Fruit fly (Drosophila melanogaster) whole organism, adult: ENCODE data around the gene Fic.
A peak's percentile ranks its signal among the peaks of the same experiment; 100 is the strongest.

Source experiments
- CG11617 ChIP-seq: fragments of 200-800 bp; sonication (Bioruptor generic); optimal IDR thresholded peaks from 2 replicates; lab custom pipeline; 2017; ENCODE audit warnings: mild to moderate bottlenecking, missing biosample characterization, missing genetic modification reagents, missing genetic modification characterization
- CG12768 ChIP-seq: fragments of 200-800 bp; sonication (Bioruptor generic); optimal IDR thresholded peaks from 2 replicates; lab custom pipeline; 2017; ENCODE audit warnings: missing biosample characterization, missing genetic modification characterization, mild to moderate bottlenecking, moderate library complexity, missing genetic modification reagents
- CG14711 ChIP-seq: fragments of 200-800 bp; sonication (Bioruptor generic); optimal IDR thresholded peaks from 2 replicates; lab custom pipeline; 2018; ENCODE audit warnings: missing biosample characterization, mild to moderate bottlenecking, missing genetic modification characterization, moderate library complexity
- CG1620 ChIP-seq: fragments of 200-800 bp; sonication (Bioruptor generic); optimal IDR thresholded peaks from 2 replicates; lab custom pipeline; 2016; ENCODE audit warnings: missing biosample characterization, missing genetic modification characterization
- CG33017 ChIP-seq: fragments of 200-800 bp; sonication (Bioruptor generic); optimal IDR thresholded peaks from 2 replicates; lab custom pipeline; 2018; ENCODE audit warnings: missing biosample characterization, mild to moderate bottlenecking, missing genetic modification characterization, moderate library complexity
- CG5204 ChIP-seq: fragments of 200-800 bp; sonication (Bioruptor generic); optimal IDR thresholded peaks from 2 replicates; lab custom pipeline; 2016; ENCODE audit warnings: missing biosample characterization, missing genetic modification characterization
- CG7045 ChIP-seq: fragments of 200-800 bp; sonication (Bioruptor generic); optimal IDR thresholded peaks from 2 replicates; lab custom pipeline; 2017; ENCODE audit warnings: missing biosample characterization, mild to moderate bottlenecking, missing genetic modification characterization
- CG7101 ChIP-seq: fragments of 200-800 bp; sonication (Bioruptor generic); optimal IDR thresholded peaks from 2 replicates; lab custom pipeline; 2018; ENCODE audit warnings: missing biosample characterization, mild to moderate bottlenecking, missing genetic modification characterization, moderate library complexity
- Clk ChIP-seq: fragments of 200-800 bp; sonication (Bioruptor generic); optimal IDR thresholded peaks from 2 replicates; lab custom pipeline; 2017; ENCODE audit warnings: missing biosample characterization, missing genetic modification characterization
- Crg-1 ChIP-seq: fragments of 200-800 bp; sonication (Bioruptor generic); optimal IDR thresholded peaks from 2 replicates; lab custom pipeline; 2016; ENCODE audit warnings: missing biosample characterization, missing genetic modification characterization
- Hr96 ChIP-seq: fragments of 200-800 bp; sonication (Bioruptor generic); optimal IDR thresholded peaks from 2 replicates; lab custom pipeline; 2016; ENCODE audit warnings: missing biosample characterization, missing genetic modification characterization
- Mnt ChIP-seq: fragments of 200-800 bp; sonication (Bioruptor generic); optimal IDR thresholded peaks from 2 replicates; lab custom pipeline; 2016; ENCODE audit warnings: missing biosample characterization, mild to moderate bottlenecking, missing genetic modification characterization
- bab1 ChIP-seq: fragments of 200-800 bp; sonication (Bioruptor generic); optimal IDR thresholded peaks from 3 replicates; lab custom pipeline; 2019; ENCODE audit warnings: missing biosample characterization, mild to moderate bottlenecking, missing genetic modification characterization, moderate library complexity
- cic ChIP-seq: fragments of 200-800 bp; sonication (Bioruptor generic); optimal IDR thresholded peaks from 2 replicates; lab custom pipeline; 2017; ENCODE audit warnings: missing biosample characterization, mild to moderate bottlenecking, missing genetic modification characterization, moderate library complexity
- cnc ChIP-seq, 2 experiments: fragments of >200 bp; optimal IDR thresholded peaks; 2 replicates each; lab custom pipeline; 2017
- kay ChIP-seq: fragments of 200-800 bp; sonication (Bioruptor generic); peaks from one replicate; lab custom pipeline; 2016; ENCODE audit warnings: missing biosample characterization, missing genetic modification characterization, borderline replicate concordance
- ovo ChIP-seq: fragments of 200-800 bp; sonication (Bioruptor generic); optimal IDR thresholded peaks from 2 replicates; lab custom pipeline; 2016; ENCODE audit warnings: missing biosample characterization, missing genetic modification characterization
- pad ChIP-seq: fragments of 200-800 bp; sonication (Bioruptor generic); optimal IDR thresholded peaks from 3 replicates; lab custom pipeline; 2017; ENCODE audit warnings: missing biosample characterization, missing genetic modification characterization, mild to moderate bottlenecking, moderate library complexity, missing genetic modification reagents
- tj ChIP-seq: fragments of 200-800 bp; sonication (Bioruptor generic); optimal IDR thresholded peaks from 3 replicates; lab custom pipeline; 2017; ENCODE audit warnings: missing biosample characterization, mild to moderate bottlenecking, missing genetic modification characterization, moderate library complexity
- toe ChIP-seq: fragments of 200-800 bp; sonication (Bioruptor generic); optimal IDR thresholded peaks from 2 replicates; lab custom pipeline; 2016; ENCODE audit warnings: missing biosample characterization, missing genetic modification characterization

Gene Fic

DNA sequence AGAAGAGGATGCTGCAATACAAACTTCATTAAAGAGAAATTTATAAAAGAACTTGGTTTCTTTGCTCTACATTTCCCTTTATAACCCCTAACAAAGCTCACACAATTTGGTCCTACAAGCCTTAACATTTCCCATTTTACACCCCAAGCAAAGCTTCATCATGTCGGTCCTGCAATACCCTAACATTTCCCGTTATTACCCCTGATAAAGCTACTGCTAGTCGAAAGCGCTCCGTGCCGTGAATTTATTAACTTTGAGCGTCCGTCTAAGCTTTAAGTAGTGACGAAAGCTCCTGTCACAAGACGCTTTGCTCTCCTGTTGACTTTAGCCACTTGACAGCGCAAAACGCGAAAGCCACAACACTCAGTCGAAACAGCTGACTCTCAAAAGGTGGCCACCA, 12.2 kb upstream of the Fic start, which contains the start of gene CG13982:
Gene CG13982, plus strand, starts transcription at position 363 of the 400 bp plus-strand sequence.
- TF ChIP-seq pad (peak; percentile 93), tj (GFP tag; lab: Kevin White, UChicago) (no peak), CG11617 (GFP tag; lab: Kevin White, UChicago) (no peak)

DNA sequence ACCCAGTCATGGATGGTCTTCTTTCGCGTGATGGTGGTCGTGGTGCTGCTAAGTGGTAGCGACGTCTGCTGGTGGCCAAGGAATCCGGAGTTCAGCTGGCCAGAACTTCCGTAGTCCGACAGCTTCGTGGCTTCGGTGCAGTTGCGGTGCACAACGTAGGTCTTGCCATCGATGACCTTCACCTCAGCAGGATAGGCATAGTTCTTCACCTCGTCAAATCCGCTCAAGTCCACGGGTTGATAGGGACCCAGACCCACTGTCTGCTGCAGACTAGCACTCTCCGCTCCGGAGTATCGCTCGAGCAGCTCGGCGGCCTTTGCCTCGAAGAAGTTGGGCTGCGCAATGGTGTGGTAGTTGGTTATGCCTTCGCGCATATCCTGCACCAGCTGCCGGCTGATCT, 2.6 kb upstream of the Fic start:
- TF ChIP-seq cic (no peak), CG5204 (no peak), CG14711 (no peak), Crg-1 (GFP tag; lab: Kevin White, UChicago) (no peak), CG33017 (tag; lab: Kevin White, UChicago) (no peak), CG11617 (GFP tag; lab: Kevin White, UChicago) (no peak), cnc (optimal IDR thresholded peaks at IDR 0.05; lab: Kevin White, UChicago) (no peak), Clk (GFP tag; lab: Kevin White, UChicago) (no peak), CG7101 (tag; lab: Kevin White, UChicago) (no peak), Mnt (GFP tag; lab: Kevin White, UChicago) (no peak), kay (GFP tag; lab: Kevin White, UChicago) (no peak), ovo (no peak), CG7045 (GFP tag; lab: Kevin White, UChicago) (no peak), pad (no peak), toe (no peak), CG1620 (GFP tag; lab: Kevin White, UChicago) (no peak), CG12768 (GFP tag; lab: Kevin White, UChicago) (no peak), bab1 (GFP tag; lab: Kevin White, UChicago) (no peak), tj (GFP tag; lab: Kevin White, UChicago) (no peak)

DNA sequence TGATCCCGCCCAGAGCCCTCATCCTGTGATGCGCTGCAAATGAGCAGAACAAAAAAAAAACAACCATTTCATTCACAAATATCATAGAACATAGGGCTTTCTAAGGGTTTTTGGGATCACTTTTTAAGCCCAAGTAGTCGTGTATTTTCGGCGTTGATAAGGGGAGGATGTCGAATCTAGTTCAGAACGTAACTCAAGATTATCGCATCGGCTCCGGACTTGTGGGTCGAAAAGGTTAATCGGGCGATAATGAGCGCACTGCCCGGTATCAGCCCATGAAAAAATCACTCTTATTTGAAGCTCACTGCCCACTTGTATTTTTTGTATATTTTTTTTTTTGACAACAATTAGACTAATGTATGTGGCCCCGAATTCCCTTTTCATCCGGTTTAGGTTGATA, 1.6 kb upstream of the Fic start:
- TF ChIP-seq Clk (GFP tag; lab: Kevin White, UChicago) (no peak), kay (GFP tag; lab: Kevin White, UChicago) (no peak), CG14711 (no peak), cic (no peak), Mnt (GFP tag; lab: Kevin White, UChicago) (no peak), CG7101 (tag; lab: Kevin White, UChicago) (no peak), CG33017 (tag; lab: Kevin White, UChicago) (no peak), CG12768 (GFP tag; lab: Kevin White, UChicago) (no peak), tj (GFP tag; lab: Kevin White, UChicago) (no peak), toe (no peak), bab1 (GFP tag; lab: Kevin White, UChicago) (no peak), ovo (no peak), CG11617 (GFP tag; lab: Kevin White, UChicago) (no peak), pad (no peak), Crg-1 (GFP tag; lab: Kevin White, UChicago) (no peak), CG7045 (GFP tag; lab: Kevin White, UChicago) (no peak), CG1620 (GFP tag; lab: Kevin White, UChicago) (no peak), Hr96 (GFP tag; lab: Kevin White, UChicago) (no peak), CG5204 (no peak), cnc (optimal IDR thresholded peaks at IDR 0.05; lab: Kevin White, UChicago) (no peak)

DNA sequence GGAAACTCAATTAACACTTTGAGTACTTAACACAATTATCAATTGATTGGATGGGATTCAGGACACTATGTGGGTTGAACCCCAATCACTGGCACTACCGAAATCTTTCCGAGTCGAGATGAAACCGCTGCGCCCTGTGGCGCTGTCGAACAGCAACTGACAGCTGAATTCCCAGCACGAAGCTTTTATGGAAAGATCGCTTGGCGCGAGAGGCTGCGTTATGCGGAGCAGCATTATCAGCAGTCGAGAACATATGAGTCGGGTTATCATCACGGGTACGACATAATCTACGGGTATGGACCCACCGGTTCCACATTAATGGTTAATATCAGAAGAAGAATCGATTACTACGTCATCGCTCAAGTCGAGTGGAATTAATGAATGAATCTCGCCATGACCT, 988 bp upstream of the Fic start, which contains the start of gene Tig:
Gene Tig, minus strand, starts transcription at position 163 of the 400 bp plus-strand sequence.
- TF ChIP-seq tj (GFP tag; lab: Kevin White, UChicago) (no peak), CG1620 (GFP tag; lab: Kevin White, UChicago) (no peak), bab1 (GFP tag; lab: Kevin White, UChicago) (no peak), Mnt (GFP tag; lab: Kevin White, UChicago) (no peak), cic (no peak)

DNA sequence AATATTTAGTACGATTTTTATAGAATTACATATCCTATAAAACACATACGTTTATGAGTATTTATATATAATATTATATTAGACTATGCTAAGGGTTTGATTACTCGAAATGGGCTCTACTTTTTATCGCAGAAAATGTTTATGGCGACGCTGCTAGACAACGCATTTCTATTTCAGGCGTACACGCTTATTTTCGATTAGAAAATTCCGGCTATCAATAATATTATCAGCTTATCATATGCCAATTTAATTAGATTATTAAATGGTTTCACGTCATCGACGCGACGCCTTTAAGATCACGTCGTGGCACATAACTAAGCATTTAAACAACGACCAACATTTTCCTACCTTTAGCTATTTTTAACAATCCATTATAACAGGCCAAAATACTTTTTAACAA, 2.2 kb downstream of the Fic start:
- no peak for TF ChIP-seq toe
- no peak for TF ChIP-seq Crg-1 (GFP tag; lab: Kevin White, UChicago)
- TF ChIP-seq cnc (optimal IDR thresholded peaks at IDR 0.05; lab: Kevin White, UChicago): no peak
- peak; percentile 80 for TF ChIP-seq kay (GFP tag; lab: Kevin White, UChicago)

DNA sequence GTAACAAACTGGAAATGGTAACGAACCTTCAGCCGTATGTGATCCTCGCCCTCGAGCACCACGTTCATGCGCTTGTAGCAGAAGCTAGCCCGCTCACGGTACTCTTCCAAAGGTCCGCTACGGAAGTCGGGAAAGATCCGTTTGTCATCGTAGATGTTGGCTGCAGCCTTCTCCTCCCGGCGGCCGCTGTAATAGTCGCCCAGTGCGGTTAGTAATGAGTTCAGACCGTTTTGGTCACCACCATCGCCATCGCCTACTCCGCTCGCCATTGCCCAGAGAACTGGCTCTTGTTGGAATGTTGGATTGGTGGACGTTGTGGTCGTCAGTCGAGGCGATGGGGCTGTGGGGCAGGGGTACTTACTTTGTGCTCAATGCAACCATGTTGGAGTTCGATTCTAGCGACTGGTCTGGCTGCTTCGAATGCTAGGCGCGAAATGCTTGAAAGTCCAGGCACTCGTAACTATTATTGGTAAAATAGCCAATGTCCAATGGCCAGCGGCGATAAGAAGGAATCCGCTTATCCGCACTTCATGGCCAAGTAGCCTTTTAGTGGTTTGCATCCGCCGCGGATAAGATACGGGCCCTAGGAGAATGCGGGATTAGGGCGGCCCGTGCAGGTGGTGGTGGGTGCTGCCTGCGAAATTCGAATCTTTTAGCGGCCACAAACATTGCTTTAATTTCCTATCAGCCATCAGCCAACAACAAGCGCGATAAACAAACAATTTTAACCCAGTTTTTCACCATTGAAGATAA, 23.6 kb downstream of the Fic start:
- TF ChIP-seq toe: no peak
- peak; percentile 90 for TF ChIP-seq CG12768 (GFP tag; lab: Kevin White, UChicago)
- peak; percentile 26 for TF ChIP-seq CG7045 (GFP tag; lab: Kevin White, UChicago)
- TF ChIP-seq bab1 (GFP tag; lab: Kevin White, UChicago): no peak
- peak; percentile 30 for TF ChIP-seq CG7101 (tag; lab: Kevin White, UChicago)
- peak; percentile 43 for TF ChIP-seq Mnt (GFP tag; lab: Kevin White, UChicago)
- TF ChIP-seq cic: peak; percentile 61
- peak; percentile 56 for TF ChIP-seq Hr96 (GFP tag; lab: Kevin White, UChicago)
- peak; percentile 14 for TF ChIP-seq CG11617 (GFP tag; lab: Kevin White, UChicago)

DNA sequence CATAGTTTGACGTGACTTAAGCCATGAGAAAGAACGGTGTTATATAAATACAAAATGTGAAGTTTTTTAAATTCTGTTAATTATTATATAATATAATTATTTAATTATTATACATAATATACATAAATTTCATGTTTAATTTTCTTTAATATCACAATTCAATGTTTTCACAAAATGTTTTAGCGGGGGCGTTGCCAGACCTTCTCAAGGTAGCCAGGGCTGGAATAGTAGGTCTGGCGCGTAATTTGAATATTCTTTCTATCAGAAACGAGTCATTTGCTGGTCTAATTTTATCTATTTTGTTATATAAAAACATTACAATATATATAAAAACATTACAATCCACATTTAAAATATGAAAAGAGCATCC, 24.2 kb downstream of the Fic start, which contains the start of gene Acox3:
Gene Acox3, minus strand, starts transcription at position 70 of the 370 bp plus-strand sequence.
- TF ChIP-seq CG7101 (tag; lab: Kevin White, UChicago) (no peak), Hr96 (GFP tag; lab: Kevin White, UChicago) (no peak), tj (GFP tag; lab: Kevin White, UChicago) (no peak), bab1 (GFP tag; lab: Kevin White, UChicago) (peak; percentile 22)
